Fruit fly (Drosophila melanogaster): ENCODE measurements around the gene CG34447.

Gene CG34447

DNA sequence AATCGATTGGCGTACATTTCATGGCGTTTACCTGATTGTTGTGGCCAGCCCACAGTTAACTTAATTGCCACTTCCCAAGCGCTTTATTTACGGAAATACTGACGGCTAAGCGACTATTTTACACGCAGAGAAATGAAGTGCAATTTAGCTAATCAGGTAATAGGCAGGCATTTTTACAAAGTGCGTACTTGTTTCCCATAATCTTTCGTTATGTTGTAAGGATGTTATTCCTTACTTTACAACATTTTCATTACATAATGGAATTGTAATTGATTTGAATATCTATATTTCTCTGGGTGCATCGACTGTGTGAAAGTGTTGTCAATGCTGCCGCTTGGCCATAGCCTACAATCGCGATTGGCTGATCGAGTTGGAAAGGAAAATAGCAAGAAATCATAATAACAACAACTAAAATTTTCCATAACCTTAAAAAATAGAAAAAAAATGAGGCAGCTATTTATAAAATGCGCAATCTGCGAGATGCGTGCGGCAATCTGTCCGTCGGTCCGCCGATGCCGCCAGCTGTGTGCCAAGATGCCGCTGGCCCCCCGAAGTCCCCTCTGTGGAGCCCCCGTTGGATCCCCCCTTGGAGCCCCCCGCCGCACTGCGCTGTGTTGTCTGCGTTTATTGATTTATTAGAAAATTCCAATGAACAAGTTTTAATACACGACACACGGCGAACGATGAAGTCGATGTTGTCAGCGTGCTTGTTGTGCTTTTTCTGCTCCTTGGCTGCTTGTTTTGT lies 6.8 kb upstream of the CG34447 start (continued):
- TF ChIP-seq CG9727 (GFP tag; optimal IDR thresholded peaks at IDR 0.05) (peak; percentile 4), zf30C (GFP tag; optimal IDR thresholded peaks at IDR 0.05) (no peak), bcd (GFP tag; optimal IDR thresholded peaks at IDR 0.05) (peak; percentile 54), CG2889 (GFP tag; IDR thresholded peaks at IDR 0.05) (no peak), Optix (GFP tag; IDR thresholded peaks at IDR 0.05) (no peak; the same call in 2 of the 3 replicates), chif (GFP tag; optimal IDR thresholded peaks at IDR 0.05) (peak; percentile 30 to 48), CG1529 (GFP tag; optimal IDR thresholded peaks at IDR 0.05) (peak; percentile 38), E2f2 (GFP tag; IDR thresholded peaks at IDR 0.05) (no peak), CG8290 (GFP tag; optimal IDR thresholded peaks at IDR 0.05) (peak; percentile 5), CG8290 (tag; optimal IDR thresholded peaks at IDR 0.05) (no peak), Hr78 (GFP tag; optimal IDR thresholded peaks at IDR 0.05) (no peak), CG8359 (GFP tag; optimal IDR thresholded peaks at IDR 0.05; ENCODE audit: borderline replicate concordance) (no peak), ken (GFP tag; IDR thresholded peaks at IDR 0.05) (peak; percentile 64; the same call in 2 of the 3 replicates), hkb (optimal IDR thresholded peaks at IDR 0.05) (no peak), hkb (GFP tag; IDR thresholded peaks at IDR 0.05) (peak; percentile 63), Side (GFP tag; optimal IDR thresholded peaks at IDR 0.05) (no peak), HLH3B (GFP tag; IDR thresholded peaks at IDR 0.05) (peak; percentile 72), grau (tag; optimal IDR thresholded peaks at IDR 0.05) (peak; percentile 57), jigr1 (GFP tag; IDR thresholded peaks at IDR 0.05) (no peak), D19B (GFP tag; optimal IDR thresholded peaks at IDR 0.05) (no peak), Camta (GFP tag; optimal IDR thresholded peaks at IDR 0.05) (peak; percentile 19), fd96Cb (tag; optimal IDR thresholded peaks at IDR 0.05) (peak; percentile 65), fu2 (GFP tag; optimal IDR thresholded peaks at IDR 0.05) (peak; percentile 11), ara (GFP tag; IDR thresholded peaks at IDR 0.05) (0 out of 2 replicates have a peak, but pooled peaks have one; percentile 17), slp2 (GFP tag; optimal IDR thresholded peaks at IDR 0.05) (peak; percentile 20), zfh2 (GFP tag; optimal IDR thresholded peaks at IDR 0.05) (peak; percentile 18), CG1603 (tag; optimal IDR thresholded peaks at IDR 0.05) (peak; percentile 80), dpn (GFP tag; optimal IDR thresholded peaks at IDR 0.05) (peak; percentile 57 to 63), CG13624 (GFP tag; optimal IDR thresholded peaks at IDR 0.05) (peak; percentile 36), Mes4 (GFP tag; optimal IDR thresholded peaks at IDR 0.05) (peak; percentile 36), CG4328 (GFP tag; optimal IDR thresholded peaks at IDR 0.05) (no peak), CG6175 (GFP tag; IDR thresholded peaks at IDR 0.05) (no peak), CG2199 (GFP tag; IDR thresholded peaks at IDR 0.05) (no peak), CG10462 (GFP tag; optimal IDR thresholded peaks at IDR 0.05) (no peak), tgo (GFP tag; IDR thresholded peaks at IDR 0.05) (peak; percentile 34; the same call in 2 of the 3 replicates), wor (GFP tag; IDR thresholded peaks at IDR 0.05) (peak; percentile 59), her (GFP tag; optimal IDR thresholded peaks at IDR 0.05) (no peak), Ptx1 (GFP tag; IDR thresholded peaks at IDR 0.05) (peak; percentile 63), ind (GFP tag; optimal IDR thresholded peaks at IDR 0.05) (peak; percentile 65), CG10979 (tag; optimal IDR thresholded peaks at IDR 0.05) (peak; percentile 42), seq (GFP tag; IDR thresholded peaks at IDR 0.05) (0 out of 2 replicates have a peak, but pooled peaks have one; percentile 15), CG7745 (tag; optimal IDR thresholded peaks at IDR 0.05) (no peak), CG17829 (tag; optimal IDR thresholded peaks at IDR 0.05) (peak; percentile 17), inv (GFP tag; IDR thresholded peaks at IDR 0.05; ENCODE audit: partially characterized antibody) (no peak), CG5953 (GFP tag; IDR thresholded peaks at IDR 0.05) (0 out of 2 replicates have a peak, but pooled peaks have one; percentile 28), lmd (GFP tag; IDR thresholded peaks at IDR 0.05) (peak; percentile 61), CG15011 (GFP tag; optimal IDR thresholded peaks at IDR 0.05) (no peak), dimm (GFP tag; IDR thresholded peaks at IDR 0.05) (peak; percentile 30; the same call in 1 of the 2 replicates), knrl (GFP tag; IDR thresholded peaks at IDR 0.05; ENCODE audit: partially characterized antibody) (no peak), nau (GFP tag; optimal IDR thresholded peaks at IDR 0.05) (peak; percentile 32)

Measured in whole organism, embryonic.